Fruit fly (Drosophila melanogaster) whole organism, embryonic: ENCODE data around the gene Arp1.

Experiments used
- Ada2b ChIP-seq: fragments of 200-800 bp; sonication (Bioruptor generic); IDR thresholded peaks from 2 replicates; pipeline ENCODE4 v1.3.6; 2022; ENCODE audit warnings: missing biosample characterization, missing genetic modification characterization
- Atf6 ChIP-seq: fragments of 200-800 bp; sonication (Bioruptor generic); IDR thresholded peaks from 2 replicates; pipeline ENCODE4 v1.3.6; 2022; ENCODE audit warnings: missing biosample characterization, missing genetic modification characterization
- C15 ChIP-seq: fragments of 200-800 bp; sonication (Bioruptor generic); IDR thresholded peaks from 3 replicates; pipeline ENCODE4 v1.3.6; 2022; ENCODE audit warnings: missing biosample characterization, missing genetic modification characterization
- CG10366 ChIP-seq: fragments of 200-800 bp; sonication (Bioruptor generic); IDR thresholded peaks from 2 replicates; pipeline ENCODE4 v1.3.6; 2022; ENCODE audit warnings: missing biosample characterization, missing genetic modification characterization
- CG11398 ChIP-seq: fragments of 200-800 bp; sonication (Bioruptor generic); optimal IDR thresholded peaks from 2 replicates; lab custom pipeline; 2016; ENCODE audit warnings: missing biosample characterization, missing genetic modification characterization
- CG11456 ChIP-seq: fragments of 200-800 bp; sonication (Bioruptor generic); IDR thresholded peaks from 3 replicates; pipeline ENCODE4 v1.3.6; 2022; ENCODE audit warnings: missing biosample characterization, missing genetic modification characterization
- CG12155 ChIP-seq: fragments of 200-800 bp; sonication (Bioruptor generic); optimal IDR thresholded peaks from 3 replicates; lab custom pipeline; 2016; ENCODE audit warnings: missing biosample characterization, missing genetic modification characterization
- CG12744 ChIP-seq: fragments of 200-800 bp; sonication (Bioruptor generic); optimal IDR thresholded peaks from 2 replicates; lab custom pipeline; 2016; ENCODE audit warnings: missing biosample characterization, missing genetic modification characterization
- CG13624 ChIP-seq: fragments of 200-800 bp; sonication (Bioruptor generic); optimal IDR thresholded peaks from 2 replicates; lab custom pipeline; 2016; ENCODE audit warnings: missing biosample characterization, missing genetic modification characterization
- CG14965 ChIP-seq: fragments of 200-800 bp; sonication (Bioruptor generic); optimal IDR thresholded peaks from 2 replicates; lab custom pipeline; 2016; ENCODE audit warnings: missing biosample characterization, missing genetic modification characterization, borderline replicate concordance
- CG16815 ChIP-seq: fragments of 200-800 bp; sonication (Bioruptor generic); optimal IDR thresholded peaks from 3 replicates; lab custom pipeline; 2017; ENCODE audit warnings: missing biosample characterization, mild to moderate bottlenecking, missing genetic modification characterization
- CG17802 ChIP-seq: fragments of 200-800 bp; sonication (Bioruptor generic); optimal IDR thresholded peaks from 2 replicates; lab custom pipeline; 2018; ENCODE audit warnings: missing biosample characterization, mild to moderate bottlenecking, missing genetic modification characterization, moderate library complexity
- CG17912 ChIP-seq: fragments of 200-800 bp; sonication (Bioruptor generic); optimal IDR thresholded peaks from 2 replicates; lab custom pipeline; 2018; ENCODE audit warnings: missing biosample characterization, mild to moderate bottlenecking, missing genetic modification characterization
- CG2199 ChIP-seq: fragments of 200-800 bp; sonication (Bioruptor generic); IDR thresholded peaks from 3 replicates; pipeline ENCODE4 v1.3.6; 2022; ENCODE audit warnings: missing biosample characterization, missing genetic modification characterization
- CG30403 ChIP-seq: fragments of 200-800 bp; sonication (Bioruptor generic); optimal IDR thresholded peaks from 3 replicates; lab custom pipeline; 2016; ENCODE audit warnings: missing biosample characterization, missing genetic modification characterization
- CG31224 ChIP-seq: fragments of 200-800 bp; sonication (Bioruptor generic); IDR thresholded peaks from 2 replicates; pipeline ENCODE4 v1.3.6; 2022; ENCODE audit warnings: missing biosample characterization, missing genetic modification characterization
- CG4360 ChIP-seq: fragments of 200-800 bp; sonication (Bioruptor generic); IDR thresholded peaks from 2 replicates; pipeline ENCODE4 v1.3.6; 2022; ENCODE audit warnings: missing biosample characterization, missing genetic modification characterization
- CG4854 ChIP-seq: fragments of 200-800 bp; sonication (Bioruptor generic); optimal IDR thresholded peaks from 2 replicates; lab custom pipeline; 2016; ENCODE audit warnings: missing biosample characterization, missing genetic modification characterization, inconsistent platforms
- CG5180 ChIP-seq: fragments of 200-800 bp; sonication (Bioruptor generic); optimal IDR thresholded peaks from 3 replicates; lab custom pipeline; 2017; ENCODE audit warnings: missing biosample characterization, missing genetic modification characterization, mild to moderate bottlenecking, moderate library complexity, missing genetic modification reagents
- CG7556 ChIP-seq: fragments of 200-800 bp; sonication (Bioruptor generic); optimal IDR thresholded peaks from 2 replicates; lab custom pipeline; 2017; ENCODE audit warnings: missing biosample characterization, mild to moderate bottlenecking, missing genetic modification characterization
- CG8359 ChIP-seq: fragments of 200-800 bp; sonication (Bioruptor generic); optimal IDR thresholded peaks from 2 replicates; lab custom pipeline; 2017; ENCODE audit warnings: missing biosample characterization, mild to moderate bottlenecking, missing genetic modification characterization, borderline replicate concordance
- CG8924 ChIP-seq: fragments of 200-800 bp; optimal IDR thresholded peaks from 3 replicates; lab custom pipeline; 2019; ENCODE audit warnings: missing biosample characterization, mild to moderate bottlenecking, missing genetic modification characterization, moderate library complexity
- CG9437 ChIP-seq: fragments of 200-800 bp; sonication (Bioruptor generic); optimal IDR thresholded peaks from 2 replicates; lab custom pipeline; 2018; ENCODE audit warnings: missing biosample characterization, mild to moderate bottlenecking, missing genetic modification characterization
- CG9727 ChIP-seq: fragments of 200-800 bp; sonication (Bioruptor generic); optimal IDR thresholded peaks from 3 replicates; lab custom pipeline; 2017; ENCODE audit warnings: missing biosample characterization, mild to moderate bottlenecking, missing genetic modification characterization
- CG9817 ChIP-seq: fragments of 200-800 bp; sonication (Bioruptor generic); optimal IDR thresholded peaks from 2 replicates; lab custom pipeline; 2018; ENCODE audit warnings: missing biosample characterization, mild to moderate bottlenecking, missing genetic modification characterization, moderate library complexity
- CG9876 ChIP-seq: fragments of 200-800 bp; sonication (Bioruptor generic); optimal IDR thresholded peaks from 2 replicates; lab custom pipeline; 2016; ENCODE audit warnings: missing biosample characterization, missing genetic modification characterization
- Deaf1 ChIP-seq: fragments of 200-800 bp; optimal IDR thresholded peaks from 3 replicates; lab custom pipeline; 2019; ENCODE audit warnings: missing biosample characterization, mild to moderate bottlenecking, missing genetic modification characterization, moderate library complexity
- Doc2 ChIP-seq: fragments of 200-800 bp; sonication (Bioruptor generic); IDR thresholded peaks from 2 replicates; pipeline ENCODE4 v1.3.6; 2022; ENCODE audit warnings: missing biosample characterization, missing genetic modification characterization
- Fer3 ChIP-seq: fragments of 200-800 bp; sonication (Bioruptor generic); optimal IDR thresholded peaks from 2 replicates; lab custom pipeline; 2018; ENCODE audit warnings: missing biosample characterization, mild to moderate bottlenecking, missing genetic modification characterization, moderate library complexity
- HmgD ChIP-seq: fragments of 200-800 bp; sonication (Bioruptor generic); optimal IDR thresholded peaks from 3 replicates; lab custom pipeline; 2016; ENCODE audit warnings: missing biosample characterization, missing genetic modification characterization
- HmgZ ChIP-seq: fragments of 200-800 bp; sonication (Bioruptor generic); optimal IDR thresholded peaks from 2 replicates; lab custom pipeline; 2018; ENCODE audit warnings: missing biosample characterization, mild to moderate bottlenecking, missing genetic modification characterization
- Lim3 ChIP-seq: fragments of 200-800 bp; sonication (Bioruptor generic); IDR thresholded peaks from 2 replicates; pipeline ENCODE4 v1.3.6; 2022; ENCODE audit warnings: missing biosample characterization, missing genetic modification characterization
- NfI ChIP-seq: fragments of 200-800 bp; sonication (Bioruptor generic); optimal IDR thresholded peaks from 3 replicates; lab custom pipeline; 2018; ENCODE audit warnings: missing biosample characterization, mild to moderate bottlenecking, missing genetic modification characterization, moderate library complexity
- Oaz ChIP-seq: fragments of 200-800 bp; sonication (Bioruptor generic); IDR thresholded peaks from 2 replicates; pipeline ENCODE4 v1.3.6; 2022; ENCODE audit warnings: missing biosample characterization, missing genetic modification characterization
- Optix ChIP-seq: fragments of 200-800 bp; sonication (Bioruptor generic); IDR thresholded peaks from 3 replicates; pipeline ENCODE4 v1.3.6; 2022; ENCODE audit warnings: missing biosample characterization, missing genetic modification characterization
- Sry-δ ChIP-seq: fragments of 200-800 bp; sonication (Bioruptor generic); optimal IDR thresholded peaks from 2 replicates; lab custom pipeline; 2016; ENCODE audit warnings: missing biosample characterization, missing genetic modification characterization
- az2 ChIP-seq: fragments of 200-800 bp; sonication (Bioruptor generic); optimal IDR thresholded peaks from 3 replicates; lab custom pipeline; 2016; ENCODE audit warnings: missing biosample characterization, missing genetic modification characterization
- br ChIP-seq: fragments of >200 bp; optimal IDR thresholded peaks from 2 replicates; lab custom pipeline; 2017
- cas ChIP-seq: fragments of 200-800 bp; sonication (Bioruptor generic); IDR thresholded peaks from 2 replicates; pipeline ENCODE4 v1.3.6; 2022; ENCODE audit warnings: missing biosample characterization, missing genetic modification characterization
- fd96Cb ChIP-seq: fragments of 200-800 bp; sonication (Bioruptor generic); optimal IDR thresholded peaks from 2 replicates; lab custom pipeline; 2018; ENCODE audit warnings: missing biosample characterization, mild to moderate bottlenecking, missing genetic modification characterization, moderate library complexity
- gce ChIP-seq: fragments of 200-800 bp; sonication (Bioruptor generic); IDR thresholded peaks from 3 replicates; pipeline ENCODE4 v1.3.6; 2022; ENCODE audit warnings: missing biosample characterization, missing genetic modification characterization
- ham ChIP-seq: fragments of 200-800 bp; sonication (Bioruptor generic); IDR thresholded peaks from 2 replicates; pipeline ENCODE4 v1.3.6; 2022; ENCODE audit warnings: missing biosample characterization, missing genetic modification characterization
- hkb ChIP-seq, 2 experiments: fragments of 200-800 bp in 1 of 2; fragments of >200 bp in 1 of 2; sonication (Bioruptor generic) in 1 of 2; IDR thresholded peaks in 1 of 2; optimal IDR thresholded peaks in 1 of 2; 2 replicates each; pipeline versions ENCODE4 v1.3.6 to Lab custom; 2017 to 2022; ENCODE audit warnings: missing biosample characterization in 1 of 2, missing genetic modification characterization in 1 of 2
- ind ChIP-seq: fragments of 200-800 bp; sonication (Bioruptor generic); optimal IDR thresholded peaks from 3 replicates; lab custom pipeline; 2016; ENCODE audit warnings: missing biosample characterization, missing genetic modification characterization
- ken ChIP-seq: fragments of 200-800 bp; sonication (Bioruptor generic); IDR thresholded peaks from 3 replicates; pipeline ENCODE4 v1.3.6; 2022; ENCODE audit warnings: missing biosample characterization, missing genetic modification characterization
- mirr ChIP-seq: fragments of 200-800 bp; sonication (Bioruptor generic); optimal IDR thresholded peaks from 3 replicates; lab custom pipeline; 2018; ENCODE audit warnings: missing biosample characterization, mild to moderate bottlenecking, missing genetic modification characterization
- nom ChIP-seq: fragments of 200-800 bp; sonication (Bioruptor generic); optimal IDR thresholded peaks from 2 replicates; lab custom pipeline; 2017; ENCODE audit warnings: missing biosample characterization, missing genetic modification characterization, mild to moderate bottlenecking, moderate library complexity, missing genetic modification reagents
- otp ChIP-seq: fragments of 200-800 bp; sonication (Bioruptor generic); IDR thresholded peaks from 3 replicates; pipeline ENCODE4, ENCODE4 v1.3.6; 2022; ENCODE audit warnings: missing biosample characterization, missing genetic modification characterization
- run ChIP-seq: fragments of 200-800 bp; sonication (Bioruptor generic); optimal IDR thresholded peaks from 3 replicates; lab custom pipeline; 2018; ENCODE audit warnings: missing biosample characterization, mild to moderate bottlenecking, missing genetic modification characterization
- sima ChIP-seq: fragments of 200-800 bp; sonication (Bioruptor generic); optimal IDR thresholded peaks from 2 replicates; lab custom pipeline; 2016; ENCODE audit warnings: missing biosample characterization, missing genetic modification characterization
- slou ChIP-seq: fragments of 200-800 bp; sonication (Bioruptor generic); optimal IDR thresholded peaks from 3 replicates; lab custom pipeline; 2016; ENCODE audit warnings: missing biosample characterization, missing genetic modification characterization
- stc ChIP-seq: fragments of 200-800 bp; sonication (Bioruptor generic); IDR thresholded peaks from 2 replicates; pipeline ENCODE4 v1.3.6; 2022; ENCODE audit warnings: missing biosample characterization, missing genetic modification characterization
- tin ChIP-seq: fragments of 200-800 bp; sonication (Bioruptor generic); optimal IDR thresholded peaks from 3 replicates; lab custom pipeline; 2016; ENCODE audit warnings: missing biosample characterization, missing genetic modification characterization

The Arp1 gene

dm6 chr3R:12647954-12648353, 43.6 kb upstream of the Arp1 start, which contains the start of gene Dtg (continued):
- no peak for TF ChIP-seq mirr (GFP tag; lab: Kevin White, UChicago)
- TF ChIP-seq CG4360 = no peak; the same call in 1 of the 2 replicates
- TF ChIP-seq sima (GFP tag; lab: Kevin White, UChicago) = no peak
- no peak for TF ChIP-seq Doc2 (GFP tag; lab: Robert Waterston, UW)
- TF ChIP-seq Atf6 (GFP tag; lab: Robert Waterston, UW) = no peak
- no peak for TF ChIP-seq CG17802 (tag; lab: Kevin White, UChicago)
- TF ChIP-seq Lim3 = no peak
- no peak for TF ChIP-seq Ada2b (GFP tag; lab: Robert Waterston, UW)
- no peak for TF ChIP-seq CG30403 (GFP tag; lab: Kevin White, UChicago)
- no peak for TF ChIP-seq CG7556
- TF ChIP-seq otp (GFP tag; lab: Robert Waterston, UW) = no peak
- no peak for TF ChIP-seq stc (GFP tag; lab: Robert Waterston, UW)
- TF ChIP-seq CG9437 = no peak
- TF ChIP-seq CG31224 (GFP tag; lab: Robert Waterston, UW) = no peak
- TF ChIP-seq CG11456 (GFP tag; lab: Robert Waterston, UW) = no peak
- no peak for TF ChIP-seq ham
- TF ChIP-seq gce = no peak
- TF ChIP-seq CG12744 (GFP tag; lab: Kevin White, UChicago) = no peak
- TF ChIP-seq br (lab: Kevin White, UChicago) = no peak
- no peak for TF ChIP-seq CG11398 (GFP tag; lab: Kevin White, UChicago)
- TF ChIP-seq ken (GFP tag; lab: Robert Waterston, UW) = no peak
- no peak for TF ChIP-seq run (tag; lab: Kevin White, UChicago)
- no peak for TF ChIP-seq CG17912 (GFP tag; lab: Kevin White, UChicago)
- no peak for TF ChIP-seq CG10366
- TF ChIP-seq HmgZ (tag; lab: Kevin White, UChicago) = no peak
- no peak for TF ChIP-seq cas (GFP tag; lab: Robert Waterston, UW)
- peak; percentile 34 for TF ChIP-seq CG5180 (GFP tag; lab: Kevin White, UChicago)
- no peak for TF ChIP-seq slou (GFP tag; lab: Kevin White, UChicago)
- TF ChIP-seq HmgD (GFP tag; lab: Kevin White, UChicago) = no peak
- peak; percentile 10 for TF ChIP-seq CG8924 (tag; lab: Kevin White, UChicago)
- no peak for TF ChIP-seq Fer3 (tag; lab: Kevin White, UChicago)
- TF ChIP-seq CG2199 = 0 out of 3 replicates have a peak, but pooled peaks have one; percentile 41
- TF ChIP-seq CG9876 (GFP tag; lab: Kevin White, UChicago) = no peak
- TF ChIP-seq CG9727 (GFP tag; lab: Kevin White, UChicago) = peak; percentile 0
- TF ChIP-seq tin = no peak
- no peak for TF ChIP-seq NfI
- no peak for TF ChIP-seq CG13624 (GFP tag; lab: Kevin White, UChicago)
- no peak for TF ChIP-seq CG16815 (GFP tag; lab: Kevin White, UChicago)
- no peak for TF ChIP-seq Optix (GFP tag; lab: Robert Waterston, UW)
- no peak for TF ChIP-seq CG14965 (GFP tag; lab: Kevin White, UChicago)
- TF ChIP-seq Sry-δ (GFP tag; lab: Kevin White, UChicago) = no peak
- TF ChIP-seq C15 = no peak
- no peak for TF ChIP-seq hkb (optimal IDR thresholded peaks at IDR 0.05; lab: Kevin White, UChicago)
- TF ChIP-seq hkb (GFP tag; IDR thresholded peaks at IDR 0.05; lab: Robert Waterston, UW) = no peak
- TF ChIP-seq Deaf1 (tag; lab: Kevin White, UChicago) = peak; percentile 30
- TF ChIP-seq az2 (GFP tag; lab: Kevin White, UChicago) = no peak
- TF ChIP-seq nom (GFP tag; lab: Kevin White, UChicago) = peak; percentile 18
- TF ChIP-seq CG9817 = no peak
- no peak for TF ChIP-seq Oaz (GFP tag; lab: Robert Waterston, UW)
- no peak for TF ChIP-seq CG12155 (GFP tag; lab: Kevin White, UChicago)
- no peak for TF ChIP-seq CG4854
- TF ChIP-seq CG8359 (GFP tag; lab: Kevin White, UChicago) = no peak
- no peak for TF ChIP-seq fd96Cb (tag; lab: Kevin White, UChicago)
- TF ChIP-seq ind = no peak
